Worm (Caenorhabditis elegans) whole organism, late embryonic: ENCODE measurements around the gene col-71.
"Not testable (repeated sequence)": the region's sequence is repeated elsewhere in the genome, so short reads cannot be mapped to it uniquely, and the experiment has no call there.

ENCODE experiments used
- C08G9.2 ChIP-seq: sonication (generic microtip); optimal IDR thresholded peaks from 2 replicates; lab custom pipeline; 2016; ENCODE audit warnings: mild to moderate bottlenecking, missing genetic modification characterization, moderate library complexity, missing compliant biosample characterization
- C38D4.7 ChIP-seq: fragments of 200-800 bp; sonication (Bioruptor generic); optimal IDR thresholded peaks from 2 replicates; lab custom pipeline; 2018; ENCODE audit warnings: mild to moderate bottlenecking, missing genetic modification characterization, moderate library complexity, missing compliant biosample characterization
- F13H6.1 ChIP-seq: sonication (generic microtip); optimal IDR thresholded peaks from 2 replicates; lab custom pipeline; 2016; ENCODE audit warnings: missing genetic modification characterization, missing compliant biosample characterization
- Y22D7AL.16 ChIP-seq: sonication (generic microtip); optimal IDR thresholded peaks from 2 replicates; lab custom pipeline; 2016; ENCODE audit warnings: missing genetic modification characterization, missing compliant biosample characterization
- ama-1 ChIP-seq: fragments of 150-350 bp; optimal IDR thresholded peaks from 2 replicates; lab custom pipeline; 2014
- ceh-18 ChIP-seq: sonication (generic microtip); optimal IDR thresholded peaks from 2 replicates; lab custom pipeline; 2016; ENCODE audit warnings: missing genetic modification characterization, missing compliant biosample characterization
- ceh-2 ChIP-seq: sonication (generic microtip); optimal IDR thresholded peaks from 2 replicates; lab custom pipeline; 2016; ENCODE audit warnings: missing genotype, missing genetic modification characterization, missing compliant biosample characterization
- ceh-30 ChIP-seq: fragments of 150-350 bp; optimal IDR thresholded peaks from 2 replicates; lab custom pipeline; 2014; ENCODE audit warnings: missing biosample characterization, missing genetic modification characterization
- ceh-31 ChIP-seq: sonication (generic microtip); optimal IDR thresholded peaks from 2 replicates; lab custom pipeline; 2016; ENCODE audit warnings: missing genetic modification characterization, missing compliant biosample characterization
- ceh-34 ChIP-seq: sonication (generic microtip); optimal IDR thresholded peaks from 2 replicates; lab custom pipeline; 2016; ENCODE audit warnings: mild to moderate bottlenecking, missing genetic modification characterization, missing compliant biosample characterization
- ceh-45 ChIP-seq: fragments of 200-800 bp; sonication (Bioruptor generic); IDR thresholded peaks from 2 replicates; pipeline ENCODE4 v1.3.6; 2022; ENCODE audit warnings: missing genetic modification reagents, missing genetic modification characterization, missing compliant biosample characterization
- ceh-9 ChIP-seq: sonication (generic microtip); optimal IDR thresholded peaks from 2 replicates; lab custom pipeline; 2016; ENCODE audit warnings: mild to moderate bottlenecking, missing genetic modification characterization, inconsistent platforms, missing compliant biosample characterization
- che-1 ChIP-seq: sonication (generic microtip); optimal IDR thresholded peaks from 2 replicates; lab custom pipeline; 2016; ENCODE audit warnings: mild to moderate bottlenecking, missing genetic modification characterization, missing compliant biosample characterization
- dmd-4 ChIP-seq: sonication (generic microtip); optimal IDR thresholded peaks from 2 replicates; lab custom pipeline; 2016; ENCODE audit warnings: borderline replicate concordance, missing genetic modification characterization, missing compliant biosample characterization
- dve-1 ChIP-seq: sonication (generic microtip); optimal IDR thresholded peaks from 2 replicates; lab custom pipeline; 2017; ENCODE audit warnings: antibody characterized with exemption, mild to moderate bottlenecking, missing genetic modification characterization, missing compliant biosample characterization
- elt-2 ChIP-seq: sonication (generic microtip); optimal IDR thresholded peaks from 2 replicates; lab custom pipeline; 2016; ENCODE audit warnings: missing genetic modification reagents, missing genetic modification characterization, missing compliant biosample characterization
- elt-4 ChIP-seq: sonication (generic microtip); optimal IDR thresholded peaks from 2 replicates; lab custom pipeline; 2016; ENCODE audit warnings: missing genetic modification characterization, missing compliant biosample characterization
- eyg-1 ChIP-seq: sonication (generic microtip); optimal IDR thresholded peaks from 2 replicates; lab custom pipeline; 2016; ENCODE audit warnings: missing genotype, missing genetic modification characterization, missing compliant biosample characterization
- fax-1 ChIP-seq: sonication (generic microtip); optimal IDR thresholded peaks from 2 replicates; lab custom pipeline; 2016; ENCODE audit warnings: missing genotype, missing genetic modification characterization, missing compliant biosample characterization
- fkh-10 ChIP-seq: fragments of 150-350 bp; optimal IDR thresholded peaks from 2 replicates; lab custom pipeline; 2014; ENCODE audit warnings: missing biosample characterization, missing genetic modification reagents, missing genetic modification characterization
- gmeb-2 ChIP-seq: sonication (generic microtip); optimal IDR thresholded peaks from 2 replicates; lab custom pipeline; 2016; ENCODE audit warnings: missing genetic modification characterization, inconsistent platforms, missing compliant biosample characterization
- hlh-13 ChIP-seq: fragments of 200-800 bp; sonication (Bioruptor generic); optimal IDR thresholded peaks from 2 replicates; lab custom pipeline; 2018; ENCODE audit warnings: mild to moderate bottlenecking, missing genetic modification characterization, missing compliant biosample characterization
- hlh-15 ChIP-seq: sonication (generic microtip); optimal IDR thresholded peaks from 2 replicates; lab custom pipeline; 2016; ENCODE audit warnings: missing genetic modification characterization, missing compliant biosample characterization
- hlh-6 ChIP-seq: sonication (generic microtip); optimal IDR thresholded peaks from 2 replicates; lab custom pipeline; 2016; ENCODE audit warnings: missing genotype, missing genetic modification characterization, missing compliant biosample characterization
- hlh-8 ChIP-seq: sonication (generic microtip); optimal IDR thresholded peaks from 2 replicates; lab custom pipeline; 2016; ENCODE audit warnings: missing genotype, missing genetic modification characterization, missing compliant biosample characterization
- lin-11 ChIP-seq: fragments of 200-800 bp; sonication (Bioruptor generic); optimal IDR thresholded peaks from 2 replicates; lab custom pipeline; 2018; ENCODE audit warnings: mild to moderate bottlenecking, missing genetic modification characterization, missing compliant biosample characterization
- nhr-11 ChIP-seq: fragments of 150-350 bp; optimal IDR thresholded peaks from 2 replicates; lab custom pipeline; 2014; ENCODE audit warnings: missing biosample characterization, missing genetic modification characterization
- npax-4 ChIP-seq: sonication (generic microtip); optimal IDR thresholded peaks from 2 replicates; lab custom pipeline; 2016; ENCODE audit warnings: missing genetic modification characterization, missing compliant biosample characterization
- pha-2 ChIP-seq: sonication (generic microtip); optimal IDR thresholded peaks from 2 replicates; lab custom pipeline; 2017; ENCODE audit warnings: mild to moderate bottlenecking, missing genetic modification characterization, missing compliant biosample characterization
- pha-4 ChIP-seq: fragments of 150-350 bp; optimal IDR thresholded peaks from 2 replicates; lab custom pipeline; 2018; ENCODE audit warnings: missing biosample characterization, missing genetic modification reagents, missing genetic modification characterization
- pros-1 ChIP-seq: fragments of 150-350 bp; optimal IDR thresholded peaks from 2 replicates; lab custom pipeline; 2014; ENCODE audit warnings: missing biosample characterization, missing genetic modification reagents, missing genetic modification characterization
- ref-2 ChIP-seq: sonication (generic microtip); optimal IDR thresholded peaks from 2 replicates; lab custom pipeline; 2016; ENCODE audit warnings: missing genetic modification characterization, missing compliant biosample characterization
- rnt-1 ChIP-seq: sonication (generic microtip); optimal IDR thresholded peaks from 2 replicates; lab custom pipeline; 2016; ENCODE audit warnings: missing genetic modification characterization, missing compliant biosample characterization
- sdc-2 ChIP-seq: sonication (generic microtip); optimal IDR thresholded peaks from 2 replicates; lab custom pipeline; 2016; ENCODE audit warnings: missing genotype, missing genetic modification characterization, missing compliant biosample characterization
- sox-4 ChIP-seq: sonication (generic microtip); optimal IDR thresholded peaks from 2 replicates; lab custom pipeline; 2017; ENCODE audit warnings: mild to moderate bottlenecking, missing genetic modification characterization, inconsistent platforms, missing compliant biosample characterization
- syd-9 ChIP-seq: sonication (generic microtip); optimal IDR thresholded peaks from 2 replicates; lab custom pipeline; 2016; ENCODE audit warnings: mild to moderate bottlenecking, missing genetic modification characterization, moderate library complexity, missing compliant biosample characterization
- tbx-2 ChIP-seq: sonication (generic microtip); optimal IDR thresholded peaks from 2 replicates; lab custom pipeline; 2016; ENCODE audit warnings: missing genetic modification characterization, missing compliant biosample characterization
- tbx-7 ChIP-seq: sonication (generic microtip); optimal IDR thresholded peaks from 2 replicates; lab custom pipeline; 2016; ENCODE audit warnings: missing genotype, missing genetic modification characterization, missing compliant biosample characterization
- unc-3 ChIP-seq, 2 experiments: fragments of 200-800 bp in 1 of 2; sonication (Bioruptor generic) in 1 of 2; sonication (generic microtip) in 1 of 2; conservative IDR thresholded peaks in 1 of 2; optimal IDR thresholded peaks in 1 of 2; 2 replicates each; pipeline versions ENCODE4 v1.3.6 to Lab custom; 2016 to 2022; ENCODE audit warnings: missing compliant biosample characterization in 2 of 2, missing genetic modification characterization in 2 of 2, missing genetic modification reagents in 1 of 2
- zip-5 ChIP-seq: sonication (generic microtip); optimal IDR thresholded peaks from 2 replicates; lab custom pipeline; 2016; ENCODE audit warnings: missing genetic modification characterization, missing compliant biosample characterization
- ztf-16 ChIP-seq: sonication (generic microtip); optimal IDR thresholded peaks from 2 replicates; lab custom pipeline; 2017; ENCODE audit warnings: missing genetic modification characterization, missing compliant biosample characterization

The col-71 gene

DNA sequence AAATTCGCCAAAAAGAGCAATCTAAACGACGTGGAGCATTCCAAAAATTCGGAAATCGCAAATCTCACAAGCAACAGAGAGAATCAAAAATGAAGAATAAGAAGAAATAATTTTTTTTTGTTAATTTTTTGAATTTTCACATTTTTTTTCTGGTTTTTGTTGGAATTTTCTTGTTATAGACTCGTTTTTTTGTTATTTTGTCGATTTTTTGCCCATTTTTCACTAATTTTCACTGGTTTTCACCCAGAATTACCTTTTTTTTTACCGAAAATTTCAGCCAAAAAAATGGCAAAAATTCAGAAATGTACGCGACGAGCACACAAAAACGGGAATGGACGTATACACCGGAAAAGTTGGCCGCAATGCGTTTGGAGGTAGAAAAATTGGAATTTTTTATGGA, 2.3 kb upstream of the col-71 start, which contains the start of gene cyh-1:
Gene cyh-1 (plus strand): TSS at position 301 of the 400 bp plus-strand sequence.
- no peak for TF ChIP-seq fkh-10 (GFP tag; lab: Kevin White, UChicago)
- TF ChIP-seq ceh-31: no peak
- no peak for TF ChIP-seq ceh-45 (GFP tag; lab: Robert Waterston, UW)
- no peak for TF ChIP-seq pha-2 (tag; lab: Kevin White, UChicago)
- TF ChIP-seq ztf-16 (tag; lab: Kevin White, UChicago): no peak
- TF ChIP-seq sox-4 (tag; lab: Kevin White, UChicago): no peak
- no peak for TF ChIP-seq tbx-2
- TF ChIP-seq dve-1 (tag; lab: Kevin White, UChicago): no peak
- TF ChIP-seq ref-2 (tag; lab: Kevin White, UChicago): no peak

DNA sequence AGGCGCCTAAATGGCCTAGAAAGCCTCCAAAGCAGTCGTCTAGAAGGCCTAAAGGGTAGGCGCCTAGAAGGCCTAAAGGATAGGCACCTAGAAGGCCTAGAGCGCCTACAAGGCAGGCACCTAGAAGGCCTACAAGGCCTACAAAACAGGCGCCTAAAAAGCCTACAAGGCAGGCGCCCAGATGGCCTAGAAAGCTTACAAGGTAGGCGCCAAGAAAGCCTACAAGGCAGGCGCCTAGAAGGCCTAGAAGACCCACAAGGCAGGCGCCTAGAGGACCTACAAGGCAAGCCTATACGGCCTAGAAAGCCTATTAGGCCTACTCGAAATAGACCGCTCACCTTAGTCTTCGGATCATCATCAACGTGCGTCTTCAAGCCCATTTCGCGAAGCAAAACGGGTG, 359 bp downstream of the col-71 start:
- 0 out of 2 replicates have a peak, but pooled peaks have one; percentile 6 for TF ChIP-seq ceh-45 (GFP tag; lab: Robert Waterston, UW)
- no peak for TF ChIP-seq pha-2 (tag; lab: Kevin White, UChicago)
- TF ChIP-seq sdc-2: no peak
- no peak for TF ChIP-seq ceh-30
- TF ChIP-seq ceh-9 (tag; lab: Kevin White, UChicago): no peak

DNA sequence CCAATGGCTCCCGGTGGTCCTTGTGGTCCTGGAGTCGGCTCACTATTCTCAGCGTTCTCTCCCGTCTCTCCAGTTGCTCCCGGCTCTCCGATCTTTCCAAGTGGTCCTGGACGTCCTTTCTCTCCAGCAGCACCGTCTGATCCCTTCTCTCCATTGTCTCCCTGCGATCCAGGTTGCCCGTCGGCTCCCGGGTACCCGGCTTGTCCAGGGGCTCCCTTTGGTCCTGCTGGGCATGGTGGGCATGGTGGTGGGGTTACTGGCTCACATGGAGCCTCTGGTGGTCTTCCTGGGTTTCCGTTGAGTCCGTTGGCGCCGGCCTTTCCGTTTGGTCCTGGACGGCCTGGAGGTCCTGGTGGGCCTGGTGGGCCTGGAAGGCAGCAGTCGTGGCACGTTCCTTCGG, 2.0 kb downstream of the col-71 start:
- TF ChIP-seq lin-11 (tag; lab: Kevin White, UChicago) (no peak), C08G9.2 (peak; percentile 14)

DNA sequence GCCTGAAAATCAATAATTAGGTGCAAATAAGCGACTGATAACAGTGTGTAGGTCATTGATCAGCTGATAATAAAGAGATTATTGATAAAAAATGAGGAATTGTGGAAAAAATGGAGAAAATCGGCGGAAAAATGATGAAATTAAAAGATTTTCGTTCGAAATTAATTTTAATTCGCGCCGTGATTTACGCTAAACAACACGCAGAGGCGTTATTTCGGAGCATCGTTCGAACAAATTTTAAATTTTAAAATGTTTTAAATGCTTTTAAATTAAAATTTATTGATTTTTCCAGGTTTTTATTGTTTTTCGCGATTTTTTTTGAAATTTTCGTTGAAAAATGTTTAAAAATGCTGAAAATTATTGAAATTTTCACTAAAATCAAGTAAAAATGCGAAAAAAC, 3.0 kb downstream of the col-71 start, which contains the start of gene Y49F6B.9:
Gene Y49F6B.9 (minus strand): TSS at position 2 of the 400 bp plus-strand sequence.
- no peak for TF ChIP-seq ceh-31
- TF ChIP-seq C38D4.7: no peak
- TF ChIP-seq elt-2 (tag; lab: Kevin White, UChicago): peak; percentile 35

DNA sequence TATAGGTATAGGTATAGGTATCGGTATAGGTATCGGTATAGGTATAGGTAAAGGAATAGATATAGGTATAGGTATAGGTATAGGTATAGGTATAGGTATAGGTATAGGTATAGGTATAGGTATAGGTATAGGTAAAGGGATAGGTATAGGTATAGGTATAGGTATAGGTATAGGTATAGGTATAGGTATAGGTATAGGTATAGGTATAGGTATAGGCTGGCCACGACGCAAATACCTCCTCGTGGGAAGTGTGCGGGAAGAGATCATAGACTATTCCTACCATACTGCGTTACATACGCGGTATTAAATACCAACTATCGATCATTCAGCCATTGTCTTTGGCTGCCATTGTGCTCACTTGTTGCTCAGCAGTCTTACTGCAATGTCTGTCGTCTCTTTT, 11.6 kb downstream of the col-71 start, which contains the start of gene fbxb-112:
Gene fbxb-112 (plus strand): TSS at position 301 of the 400 bp plus-strand sequence.
- TF ChIP-seq hlh-8 (tag; lab: Kevin White, UChicago); pha-4 (tag; lab: Kevin White, UChicago); ama-1 (lab: Kevin White, UChicago): not testable (repeated sequence)

DNA sequence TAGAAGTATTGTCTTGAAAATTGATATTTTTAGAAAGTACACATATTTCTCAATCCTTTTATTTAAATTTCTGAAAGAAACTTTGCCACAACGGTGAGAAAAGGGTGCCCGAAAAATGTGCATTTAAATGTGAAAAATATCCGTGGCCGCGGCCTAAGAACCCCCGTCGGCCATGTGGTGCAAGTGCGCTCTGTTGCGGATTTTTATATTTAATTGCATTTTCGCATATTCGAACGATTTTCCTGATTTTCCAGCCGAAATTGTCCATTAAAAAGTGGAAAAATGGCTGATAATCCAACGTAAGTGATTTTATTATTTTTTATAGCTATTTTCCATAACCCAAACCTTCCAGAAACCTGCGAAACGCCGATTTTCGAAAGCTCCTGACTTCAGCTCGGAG, 20.1 kb downstream of the col-71 start, which contains the start of gene smu-2:
Gene smu-2 (plus strand): TSS at position 178 of the 400 bp plus-strand sequence.
- no peak for TF ChIP-seq che-1 (tag; lab: Kevin White, UChicago)
- peak; percentile 34 for TF ChIP-seq hlh-15 (tag; lab: Kevin White, UChicago)
- no peak for TF ChIP-seq lin-11 (tag; lab: Kevin White, UChicago)
- no peak for TF ChIP-seq dve-1 (tag; lab: Kevin White, UChicago)
- peak; percentile 31 for TF ChIP-seq fax-1 (tag; lab: Kevin White, UChicago)
- TF ChIP-seq elt-2 (tag; lab: Kevin White, UChicago): peak; percentile 72
- no peak for TF ChIP-seq hlh-6 (tag; lab: Kevin White, UChicago)
- peak; percentile 96 for TF ChIP-seq ceh-31
- TF ChIP-seq tbx-7 (tag; lab: Kevin White, UChicago): peak; percentile 84
- TF ChIP-seq pros-1 (tag; lab: Kevin White, UChicago): no peak
- no peak for TF ChIP-seq F13H6.1 (tag; lab: Kevin White, UChicago)
- TF ChIP-seq ceh-30: no peak
- peak; percentile 92 for TF ChIP-seq ceh-2 (tag; lab: Kevin White, UChicago)
- no peak for TF ChIP-seq Y22D7AL.16 (tag; lab: Kevin White, UChicago)
- TF ChIP-seq zip-5: peak; percentile 76
- TF ChIP-seq syd-9 (tag; lab: Kevin White, UChicago): no peak
- no peak for TF ChIP-seq hlh-13
- peak; percentile 91 for TF ChIP-seq C08G9.2
- TF ChIP-seq eyg-1 (tag; lab: Kevin White, UChicago): no peak
- peak; percentile 59 for TF ChIP-seq ref-2 (tag; lab: Kevin White, UChicago)
- TF ChIP-seq ama-1 (lab: Kevin White, UChicago): no peak
- no peak for TF ChIP-seq nhr-11 (tag; lab: Kevin White, UChicago)
- TF ChIP-seq unc-3 (GFP tag; conservative IDR thresholded peaks at IDR 0.05; lab: Robert Waterston, UW): 0 out of 2 replicates have a peak, but pooled peaks have one; percentile 9
- no peak for TF ChIP-seq unc-3 (tag; optimal IDR thresholded peaks at IDR 0.05; lab: Kevin White, UChicago)
- no peak for TF ChIP-seq elt-4 (tag; lab: Kevin White, UChicago)
- no peak for TF ChIP-seq ztf-16 (tag; lab: Kevin White, UChicago)
- no peak for TF ChIP-seq ceh-9 (tag; lab: Kevin White, UChicago)
- peak; percentile 48 for TF ChIP-seq ceh-18 (tag; lab: Kevin White, UChicago)
- TF ChIP-seq rnt-1 (tag; lab: Kevin White, UChicago): peak; percentile 35
- TF ChIP-seq dmd-4: no peak
- no peak for TF ChIP-seq gmeb-2 (tag; lab: Kevin White, UChicago)
- no peak for TF ChIP-seq npax-4
- peak; percentile 46 for TF ChIP-seq ceh-34
- peak; percentile 42 for TF ChIP-seq hlh-8 (tag; lab: Kevin White, UChicago)
